Fruit fly (Drosophila melanogaster) whole organism, embryonic: Measurements from ENCODE around the gene CG17601.

Source experiments
- CG10267 ChIP-seq: fragments of 200-800 bp; sonication (Bioruptor generic); optimal IDR thresholded peaks from 2 replicates; lab custom pipeline; 2018; ENCODE audit warnings: missing biosample characterization, mild to moderate bottlenecking, missing genetic modification characterization, moderate library complexity
- CG10366 ChIP-seq: fragments of 200-800 bp; sonication (Bioruptor generic); IDR thresholded peaks from 2 replicates; pipeline ENCODE4 v1.3.6; 2022; ENCODE audit warnings: missing biosample characterization, missing genetic modification characterization
- CG11504 ChIP-seq: fragments of 200-800 bp; sonication (Bioruptor generic); optimal IDR thresholded peaks from 3 replicates; lab custom pipeline; 2019; ENCODE audit warnings: missing biosample characterization, mild to moderate bottlenecking, missing genetic modification characterization, moderate library complexity
- CG12236 ChIP-seq: fragments of 200-800 bp; sonication (Bioruptor generic); optimal IDR thresholded peaks from 2 replicates; lab custom pipeline; 2016; ENCODE audit warnings: missing biosample characterization, missing genetic modification characterization
- CG12659 ChIP-seq: fragments of 200-800 bp; sonication (Bioruptor generic); optimal IDR thresholded peaks from 3 replicates; lab custom pipeline; 2017; ENCODE audit warnings: mild to moderate bottlenecking, missing biosample characterization, missing genetic modification reagents, missing genetic modification characterization
- CG13287 ChIP-seq: fragments of 200-800 bp; sonication (Bioruptor generic); IDR thresholded peaks from 2 replicates; pipeline ENCODE4 v1.3.6; 2022; ENCODE audit warnings: missing biosample characterization, missing genetic modification characterization; ENCODE audit not compliant: partially characterized antibody
- CG14710 ChIP-seq: fragments of 200-800 bp; sonication (Bioruptor generic); optimal IDR thresholded peaks from 3 replicates; lab custom pipeline; 2019; ENCODE audit warnings: missing biosample characterization, mild to moderate bottlenecking, missing genetic modification characterization, moderate library complexity
- CG15514 ChIP-seq: fragments of 200-800 bp; sonication (Bioruptor generic); optimal IDR thresholded peaks from 3 replicates; lab custom pipeline; 2017; ENCODE audit warnings: missing biosample characterization, missing genetic modification characterization, mild to moderate bottlenecking, moderate library complexity, missing genetic modification reagents
- CG1603 ChIP-seq: fragments of 200-800 bp; sonication (Bioruptor generic); optimal IDR thresholded peaks from 2 replicates; lab custom pipeline; 2019; ENCODE audit warnings: missing biosample characterization, mild to moderate bottlenecking, missing genetic modification characterization, moderate library complexity
- CG16863 ChIP-seq: fragments of 200-800 bp; sonication (Bioruptor generic); optimal IDR thresholded peaks from 3 replicates; lab custom pipeline; 2016; ENCODE audit warnings: missing biosample characterization, missing genetic modification characterization
- CG17385 ChIP-seq: fragments of 200-800 bp; sonication (Bioruptor generic); optimal IDR thresholded peaks from 3 replicates; lab custom pipeline; 2018; ENCODE audit warnings: missing biosample characterization, mild to moderate bottlenecking, missing genetic modification characterization
- CG18011 ChIP-seq: fragments of 200-800 bp; sonication (Bioruptor generic); optimal IDR thresholded peaks from 2 replicates; lab custom pipeline; 2017; ENCODE audit warnings: missing biosample characterization, missing genetic modification characterization, mild to moderate bottlenecking, moderate library complexity, missing genotype
- CG18764 ChIP-seq: fragments of 200-800 bp; sonication (Bioruptor generic); optimal IDR thresholded peaks from 3 replicates; lab custom pipeline; 2016; ENCODE audit warnings: missing biosample characterization, missing genetic modification characterization
- CG32772 ChIP-seq: fragments of 200-800 bp; sonication (Bioruptor generic); IDR thresholded peaks from 2 replicates; pipeline ENCODE4 v1.3.6; 2022; ENCODE audit warnings: missing biosample characterization, missing genetic modification characterization
- CG4617 ChIP-seq: fragments of 200-800 bp; sonication (Bioruptor generic); optimal IDR thresholded peaks from 3 replicates; lab custom pipeline; 2016; ENCODE audit warnings: missing biosample characterization, missing genetic modification characterization, borderline replicate concordance
- CG8388 ChIP-seq: fragments of 200-800 bp; sonication (Bioruptor generic); optimal IDR thresholded peaks from 2 replicates; lab custom pipeline; 2019; ENCODE audit warnings: missing biosample characterization, mild to moderate bottlenecking, missing genetic modification characterization, moderate library complexity
- CG8478 ChIP-seq: fragments of >200 bp; optimal IDR thresholded peaks from 2 replicates; lab custom pipeline; 2018
- CG9797 ChIP-seq: fragments of 200-800 bp; sonication (Bioruptor generic); optimal IDR thresholded peaks from 3 replicates; lab custom pipeline; 2018; ENCODE audit warnings: missing biosample characterization, mild to moderate bottlenecking, missing genetic modification characterization
- Deaf1 ChIP-seq: fragments of 200-800 bp; optimal IDR thresholded peaks from 3 replicates; lab custom pipeline; 2019; ENCODE audit warnings: missing biosample characterization, mild to moderate bottlenecking, missing genetic modification characterization, moderate library complexity
- Dp ChIP-seq: fragments of 200-800 bp; sonication (Bioruptor generic); optimal IDR thresholded peaks from 2 replicates; lab custom pipeline; 2018; ENCODE audit warnings: missing biosample characterization, mild to moderate bottlenecking, missing genetic modification characterization, moderate library complexity
- Dref ChIP-seq: fragments of 200-800 bp; sonication (Bioruptor generic); IDR thresholded peaks from 2 replicates; pipeline ENCODE4 v1.3.6; 2022; ENCODE audit warnings: missing biosample characterization, missing genetic modification characterization
- Gug ChIP-seq: fragments of 200-800 bp; sonication (Bioruptor generic); IDR thresholded peaks from 4 replicates; pipeline ENCODE4 v1.3.6; 2022; ENCODE audit warnings: missing biosample characterization, missing genetic modification characterization
- HLH4C ChIP-seq: fragments of 200-800 bp; sonication (Bioruptor generic); IDR thresholded peaks from 3 replicates; pipeline ENCODE4 v1.3.6; 2022; ENCODE audit warnings: missing biosample characterization, missing genetic modification characterization; ENCODE audit not compliant: partially characterized antibody
- Hand ChIP-seq: fragments of 200-800 bp; sonication (Bioruptor generic); optimal IDR thresholded peaks from 2 replicates; lab custom pipeline; 2017; ENCODE audit warnings: mild to moderate bottlenecking, missing biosample characterization, missing genetic modification reagents, missing genetic modification characterization
- Hr78 ChIP-seq, 2 experiments: fragments of 200-800 bp in 1 of 2; fragments of >200 bp in 1 of 2; sonication (Bioruptor generic) in 1 of 2; optimal IDR thresholded peaks; 2 replicates each; lab custom pipeline; 2017 to 2019; ENCODE audit warnings: missing biosample characterization in 2 of 2, missing genetic modification characterization in 2 of 2, mild to moderate bottlenecking in 1 of 2, moderate library complexity in 1 of 2
- Lpt ChIP-seq: fragments of >200 bp; optimal IDR thresholded peaks from 2 replicates; lab custom pipeline; 2018; ENCODE audit warnings: missing biosample characterization, missing genetic modification characterization
- MBD-R2 ChIP-seq: fragments of 200-800 bp; sonication (Bioruptor generic); IDR thresholded peaks from 2 replicates; pipeline ENCODE4 v1.3.6; 2022; ENCODE audit warnings: missing biosample characterization, missing genetic modification characterization
- Myb ChIP-seq: fragments of 200-800 bp; sonication (Bioruptor generic); optimal IDR thresholded peaks from 2 replicates; lab custom pipeline; 2016; ENCODE audit warnings: missing biosample characterization, missing genetic modification characterization
- Pdp1 ChIP-seq, 2 experiments: fragments of 200-800 bp; sonication (Bioruptor generic); optimal IDR thresholded peaks; 3 replicates each; lab custom pipeline; 2016; ENCODE audit warnings: missing biosample characterization in 2 of 2, missing genetic modification characterization in 2 of 2, mild to moderate bottlenecking in 1 of 2, moderate library complexity in 1 of 2
- Sry-β ChIP-seq: fragments of 200-800 bp; sonication (Bioruptor generic); optimal IDR thresholded peaks from 2 replicates; lab custom pipeline; 2018; ENCODE audit warnings: missing biosample characterization, mild to moderate bottlenecking, missing genetic modification characterization, moderate library complexity
- chinmo ChIP-seq: fragments of 200-800 bp; sonication (Bioruptor generic); IDR thresholded peaks from 4 replicates; pipeline ENCODE4 v1.3.6; 2022; ENCODE audit warnings: missing biosample characterization, missing genetic modification characterization; ENCODE audit not compliant: partially characterized antibody
- dmrt11E ChIP-seq: fragments of 200-800 bp; sonication (Bioruptor generic); optimal IDR thresholded peaks from 3 replicates; lab custom pipeline; 2018; ENCODE audit warnings: missing biosample characterization, mild to moderate bottlenecking, missing genetic modification characterization, moderate library complexity
- ems ChIP-seq: fragments of 200-800 bp; sonication (Bioruptor generic); optimal IDR thresholded peaks from 3 replicates; lab custom pipeline; 2016; ENCODE audit warnings: missing biosample characterization, missing genetic modification characterization
- exex ChIP-seq: fragments of 200-800 bp; sonication (Bioruptor generic); optimal IDR thresholded peaks from 4 replicates; lab custom pipeline; 2018; ENCODE audit warnings: missing biosample characterization, mild to moderate bottlenecking, missing genetic modification characterization, moderate library complexity
- ham ChIP-seq: fragments of 200-800 bp; sonication (Bioruptor generic); IDR thresholded peaks from 2 replicates; pipeline ENCODE4 v1.3.6; 2022; ENCODE audit warnings: missing biosample characterization, missing genetic modification characterization
- ken ChIP-seq: fragments of 200-800 bp; sonication (Bioruptor generic); IDR thresholded peaks from 3 replicates; pipeline ENCODE4 v1.3.6; 2022; ENCODE audit warnings: missing biosample characterization, missing genetic modification characterization
- lbe ChIP-seq: fragments of 200-800 bp; sonication (Bioruptor generic); optimal IDR thresholded peaks from 2 replicates; lab custom pipeline; 2016; ENCODE audit warnings: missing biosample characterization, mild to moderate bottlenecking, missing genetic modification characterization
- lola ChIP-seq, 3 experiments: fragments of >200 bp in 2 of 3; fragments of 200-800 bp in 1 of 3; sonication (Bioruptor generic) in 1 of 3; optimal IDR thresholded peaks; 2 replicates each; lab custom pipeline; 2017 to 2019; ENCODE audit warnings: missing biosample characterization in 3 of 3, missing genetic modification characterization in 3 of 3, mild to moderate bottlenecking in 1 of 3, moderate library complexity in 1 of 3
- otp ChIP-seq: fragments of 200-800 bp; sonication (Bioruptor generic); IDR thresholded peaks from 3 replicates; pipeline ENCODE4, ENCODE4 v1.3.6; 2022; ENCODE audit warnings: missing biosample characterization, missing genetic modification characterization
- pfk ChIP-seq: fragments of 200-800 bp; sonication (Bioruptor generic); optimal IDR thresholded peaks from 2 replicates; lab custom pipeline; 2018; ENCODE audit warnings: missing biosample characterization, mild to moderate bottlenecking, missing genetic modification characterization, moderate library complexity
- pho ChIP-seq: fragments of 200-800 bp; sonication (Bioruptor generic); optimal IDR thresholded peaks from 2 replicates; lab custom pipeline; 2016; ENCODE audit warnings: missing biosample characterization, missing genetic modification characterization
- repo ChIP-seq: fragments of 200-800 bp; sonication (Bioruptor generic); optimal IDR thresholded peaks from 2 replicates; lab custom pipeline; 2016; ENCODE audit warnings: missing biosample characterization, missing genetic modification characterization
- schlank ChIP-seq: fragments of 200-800 bp; sonication (Bioruptor generic); optimal IDR thresholded peaks from 2 replicates; lab custom pipeline; 2018; ENCODE audit warnings: missing biosample characterization, mild to moderate bottlenecking, missing genetic modification characterization
- sisA ChIP-seq: fragments of 200-800 bp; sonication (Bioruptor generic); IDR thresholded peaks from 2 replicates; pipeline ENCODE4 v1.3.6; 2022; ENCODE audit warnings: missing biosample characterization, missing genetic modification characterization
- usp ChIP-seq: fragments of >200 bp; optimal IDR thresholded peaks from 2 replicates; lab custom pipeline; 2017; ENCODE audit warnings: missing biosample characterization, missing genetic modification characterization
- zen ChIP-seq: fragments of 200-800 bp; sonication (Bioruptor generic); optimal IDR thresholded peaks from 3 replicates; lab custom pipeline; 2018; ENCODE audit warnings: missing biosample characterization, mild to moderate bottlenecking, missing genetic modification characterization, moderate library complexity

CG17601 gene

dm6 chrX:22540065-22540504, 6.8 kb upstream of the CG17601 start, which contains the start of gene CG17598 (continued):
- TF ChIP-seq CG8478 (peak; percentile 84), Gug (GFP tag; lab: Robert Waterston, UW) (no peak), zen (tag; lab: Kevin White, UChicago) (peak; percentile 42), CG17385 (GFP tag; lab: Kevin White, UChicago) (peak; percentile 49), Sry-β (GFP tag; lab: Kevin White, UChicago) (no peak), ken (GFP tag; lab: Robert Waterston, UW) (no peak), HLH4C (GFP tag; lab: Robert Waterston, UW) (no peak), otp (GFP tag; lab: Robert Waterston, UW) (no peak), CG12659 (GFP tag; lab: Kevin White, UChicago) (peak; percentile 49), schlank (tag; lab: Kevin White, UChicago) (no peak), Dp (GFP tag; lab: Kevin White, UChicago) (peak; percentile 1), Hand (GFP tag; lab: Kevin White, UChicago) (no peak), CG32772 (peak; percentile 43; the same call in 1 of the 2 replicates), CG18011 (GFP tag; lab: Kevin White, UChicago) (no peak), ham (GFP tag; lab: Robert Waterston, UW) (no peak), CG10267 (peak; percentile 22), Dref (peak; percentile 49), Lpt (GFP tag; lab: Kevin White, UChicago) (no peak), CG8388 (GFP tag; lab: Kevin White, UChicago) (no peak), pfk (GFP tag; lab: Kevin White, UChicago) (no peak), CG13287 (GFP tag; lab: Robert Waterston, UW) (peak; percentile 21; the same call in 1 of the 2 replicates), CG18764 (no peak), pho (no peak), repo (no peak), CG10366 (GFP tag; lab: Robert Waterston, UW) (no peak), CG4617 (GFP tag; lab: Kevin White, UChicago) (peak; percentile 74), lbe (GFP tag; lab: Kevin White, UChicago) (peak; percentile 34), Deaf1 (tag; lab: Kevin White, UChicago) (no peak), CG12236 (GFP tag; lab: Kevin White, UChicago) (no peak), MBD-R2 (GFP tag; lab: Robert Waterston, UW) (peak; percentile 31), CG15514 (GFP tag; lab: Kevin White, UChicago) (no peak), Myb (GFP tag; lab: Kevin White, UChicago) (no peak), CG9797 (GFP tag; lab: Kevin White, UChicago) (peak; percentile 63), Pdp1 (GFP tag; optimal IDR thresholded peaks at IDR 0.05; lab: Kevin White, UChicago) (no peak), usp (GFP tag; lab: Kevin White, UChicago) (no peak), exex (tag; lab: Kevin White, UChicago) (peak; percentile 46), CG16863 (no peak), sisA (GFP tag; lab: Robert Waterston, UW) (no peak), CG1603 (tag; lab: Kevin White, UChicago) (no peak), ems (GFP tag; lab: Kevin White, UChicago) (no peak)

- TF ChIP-seq lola (GFP tag; optimal IDR thresholded peaks at IDR 0.05; lab: Kevin White, UChicago) (peak in 1 of 3 experiments; percentile 8), CG14710 (peak; percentile 7), CG11504 (tag; lab: Kevin White, UChicago) (peak; percentile 21), dmrt11E (tag; lab: Kevin White, UChicago) (peak; percentile 10), Hr78 (GFP tag; optimal IDR thresholded peaks at IDR 0.05; lab: Kevin White, UChicago) (no peak), chinmo (GFP tag; lab: Robert Waterston, UW) (no peak)
Observed at dm6 chrX:22544222-22544621, 2.7 kb upstream of the CG17601 start, which contains the start of gene Cluap1. TSS of gene Cluap1 (minus strand) at chrX:22544322.
